Worm (Caenorhabditis elegans): ENCODE measurements around the gene C16A11.5.

ce11 chrII:4182364-4182763 is 40.7 kb upstream of the C16A11.5 start, which contains the start of gene R03H10.11:
- TF ChIP-seq him-1 (tag; optimal IDR thresholded peaks at IDR 0.05) = no peak
- no peak for TF ChIP-seq W03F9.2 (tag; optimal IDR thresholded peaks at IDR 0.05)

All from whole organism, L4/young adult.